Fruit fly (Drosophila melanogaster) whole organism, embryonic: ENCODE measurements around the gene P5CDh2.

Experiments used
- Asciz ChIP-seq: fragments of 200-800 bp; sonication (Bioruptor generic); optimal IDR thresholded peaks from 2 replicates; lab custom pipeline; 2017; ENCODE audit warnings: missing biosample characterization, mild to moderate bottlenecking, missing genetic modification characterization, missing genetic modification reagents
- CG10565 ChIP-seq: fragments of 200-800 bp; sonication (Bioruptor generic); optimal IDR thresholded peaks from 3 replicates; lab custom pipeline; 2016; ENCODE audit warnings: missing biosample characterization, mild to moderate bottlenecking, missing genetic modification characterization
- CG11456 ChIP-seq: fragments of 200-800 bp; sonication (Bioruptor generic); IDR thresholded peaks from 3 replicates; pipeline ENCODE4 v1.3.6; 2022; ENCODE audit warnings: missing biosample characterization, missing genetic modification characterization
- CG11504 ChIP-seq: fragments of 200-800 bp; sonication (Bioruptor generic); optimal IDR thresholded peaks from 3 replicates; lab custom pipeline; 2019; ENCODE audit warnings: missing biosample characterization, mild to moderate bottlenecking, missing genetic modification characterization, moderate library complexity
- CG13287 ChIP-seq: fragments of 200-800 bp; sonication (Bioruptor generic); IDR thresholded peaks from 2 replicates; pipeline ENCODE4 v1.3.6; 2022; ENCODE audit warnings: missing biosample characterization, missing genetic modification characterization; ENCODE audit not compliant: partially characterized antibody
- CG14014 ChIP-seq: fragments of 200-800 bp; sonication (Bioruptor generic); IDR thresholded peaks from 2 replicates; pipeline ENCODE4 v1.3.6; 2022; ENCODE audit warnings: missing biosample characterization, missing genetic modification characterization
- CG14441 ChIP-seq: fragments of 200-800 bp; sonication (Bioruptor generic); IDR thresholded peaks from 2 replicates; pipeline ENCODE4 v1.3.6; 2022; ENCODE audit warnings: missing biosample characterization, missing genetic modification characterization
- CG15073 ChIP-seq: fragments of 200-800 bp; sonication (Bioruptor generic); optimal IDR thresholded peaks from 2 replicates; lab custom pipeline; 2016; ENCODE audit warnings: missing biosample characterization, missing genetic modification characterization
- CG16863 ChIP-seq: fragments of 200-800 bp; sonication (Bioruptor generic); optimal IDR thresholded peaks from 3 replicates; lab custom pipeline; 2016; ENCODE audit warnings: missing biosample characterization, missing genetic modification characterization
- CG31441 ChIP-seq: fragments of 200-800 bp; sonication (Bioruptor generic); IDR thresholded peaks from 2 replicates; pipeline ENCODE4 v1.3.6; 2022; ENCODE audit warnings: missing biosample characterization, missing genetic modification characterization
- CG32767 ChIP-seq: fragments of 200-800 bp; sonication (Bioruptor generic); IDR thresholded peaks from 2 replicates; pipeline ENCODE4 v1.3.6; 2022; ENCODE audit warnings: missing biosample characterization, missing genetic modification characterization
- CG3847 ChIP-seq: fragments of 200-800 bp; sonication (Bioruptor generic); IDR thresholded peaks from 2 replicates; pipeline ENCODE4 v1.3.6; 2022; ENCODE audit warnings: missing biosample characterization, missing genetic modification characterization
- CG4730 ChIP-seq: fragments of 200-800 bp; sonication (Bioruptor generic); IDR thresholded peaks from 2 replicates; pipeline ENCODE4 v1.3.6; 2022; ENCODE audit warnings: missing biosample characterization, missing genetic modification characterization
- CG7556 ChIP-seq: fragments of 200-800 bp; sonication (Bioruptor generic); optimal IDR thresholded peaks from 2 replicates; lab custom pipeline; 2017; ENCODE audit warnings: missing biosample characterization, mild to moderate bottlenecking, missing genetic modification characterization
- CG8290 ChIP-seq, 3 experiments: fragments of 200-800 bp; sonication (Bioruptor generic); optimal IDR thresholded peaks; 2 replicates each; lab custom pipeline; 2016 to 2019; ENCODE audit warnings: missing biosample characterization in 3 of 3, missing genetic modification characterization in 3 of 3, mild to moderate bottlenecking in 2 of 3, moderate library complexity in 1 of 3
- CG8478 ChIP-seq: fragments of >200 bp; optimal IDR thresholded peaks from 2 replicates; lab custom pipeline; 2018
- Chrac-16 ChIP-seq: fragments of 200-800 bp; sonication (Bioruptor generic); optimal IDR thresholded peaks from 3 replicates; lab custom pipeline; 2016; ENCODE audit warnings: missing biosample characterization, missing genetic modification characterization
- CoRest ChIP-seq: fragments of 200-800 bp; sonication (Bioruptor generic); optimal IDR thresholded peaks from 3 replicates; lab custom pipeline; 2018; ENCODE audit warnings: missing biosample characterization, mild to moderate bottlenecking, missing genetic modification characterization, moderate library complexity
- Dref ChIP-seq: fragments of 200-800 bp; sonication (Bioruptor generic); IDR thresholded peaks from 2 replicates; pipeline ENCODE4 v1.3.6; 2022; ENCODE audit warnings: missing biosample characterization, missing genetic modification characterization
- Hand ChIP-seq: fragments of 200-800 bp; sonication (Bioruptor generic); optimal IDR thresholded peaks from 2 replicates; lab custom pipeline; 2017; ENCODE audit warnings: mild to moderate bottlenecking, missing biosample characterization, missing genetic modification reagents, missing genetic modification characterization
- Lim3 ChIP-seq: fragments of 200-800 bp; sonication (Bioruptor generic); IDR thresholded peaks from 2 replicates; pipeline ENCODE4 v1.3.6; 2022; ENCODE audit warnings: missing biosample characterization, missing genetic modification characterization
- Med ChIP-seq: fragments of 200-800 bp; sonication (Bioruptor generic); peaks from one replicate; lab custom pipeline; 2016; ENCODE audit warnings: missing biosample characterization, missing genetic modification characterization, mild to moderate bottlenecking, inconsistent platforms, moderate library complexity
- Oli ChIP-seq: fragments of 200-800 bp; sonication (Bioruptor generic); optimal IDR thresholded peaks from 2 replicates; lab custom pipeline; 2018; ENCODE audit warnings: missing biosample characterization, mild to moderate bottlenecking, missing genetic modification characterization, moderate library complexity
- Xbp1 ChIP-seq: fragments of 200-800 bp; sonication (Bioruptor generic); optimal IDR thresholded peaks from 3 replicates; lab custom pipeline; 2016; ENCODE audit warnings: missing biosample characterization, mild to moderate bottlenecking, missing genetic modification characterization
- ac ChIP-seq: fragments of 200-800 bp; sonication (Bioruptor generic); optimal IDR thresholded peaks from 3 replicates; lab custom pipeline; 2017; ENCODE audit warnings: missing biosample characterization, mild to moderate bottlenecking, missing genetic modification characterization
- amos ChIP-seq: fragments of 200-800 bp; sonication (Bioruptor generic); IDR thresholded peaks from 2 replicates; pipeline ENCODE4 v1.3.6; 2022; ENCODE audit warnings: missing biosample characterization, missing genetic modification characterization; ENCODE audit not compliant: partially characterized antibody
- ato ChIP-seq: fragments of 200-800 bp; sonication (Bioruptor generic); IDR thresholded peaks from 2 replicates; pipeline ENCODE4 v1.3.6; 2022; ENCODE audit warnings: missing biosample characterization, missing genetic modification characterization; ENCODE audit not compliant: partially characterized antibody
- bigmax ChIP-seq: fragments of 200-800 bp; sonication (Bioruptor generic); optimal IDR thresholded peaks from 2 replicates; lab custom pipeline; 2018; ENCODE audit warnings: missing biosample characterization, mild to moderate bottlenecking, missing genetic modification characterization
- cg ChIP-seq: fragments of 200-800 bp; sonication (Bioruptor generic); optimal IDR thresholded peaks from 3 replicates; lab custom pipeline; 2019; ENCODE audit warnings: missing biosample characterization, mild to moderate bottlenecking, missing genetic modification characterization, moderate library complexity
- chn ChIP-seq: fragments of 200-800 bp; sonication (Bioruptor generic); optimal IDR thresholded peaks from 2 replicates; lab custom pipeline; 2016; ENCODE audit warnings: missing biosample characterization, missing genetic modification characterization
- crp ChIP-seq, 2 experiments: fragments of 200-800 bp; sonication (Bioruptor generic); optimal IDR thresholded peaks; 2 replicates in 1 of 2; 3 replicates in 1 of 2; lab custom pipeline; 2017; ENCODE audit warnings: missing biosample characterization in 2 of 2, missing genetic modification characterization in 2 of 2, mild to moderate bottlenecking in 1 of 2, moderate library complexity in 1 of 2
- cwo ChIP-seq: fragments of 200-800 bp; sonication (Bioruptor generic); optimal IDR thresholded peaks from 3 replicates; lab custom pipeline; 2017; ENCODE audit warnings: missing biosample characterization, missing genetic modification characterization, mild to moderate bottlenecking, moderate library complexity, missing genetic modification reagents
- dan ChIP-seq: fragments of 200-800 bp; sonication (Bioruptor generic); IDR thresholded peaks from 2 replicates; pipeline ENCODE4 v1.3.6; 2022; ENCODE audit warnings: missing biosample characterization, missing genetic modification characterization
- en ChIP-seq: fragments of 200-800 bp; sonication (Bioruptor generic); optimal IDR thresholded peaks from 2 replicates; lab custom pipeline; 2016; ENCODE audit warnings: missing biosample characterization, missing genetic modification characterization
- gcm ChIP-seq: fragments of 200-800 bp; sonication (Bioruptor generic); optimal IDR thresholded peaks from 2 replicates; lab custom pipeline; 2019; ENCODE audit warnings: missing biosample characterization, mild to moderate bottlenecking, missing genetic modification characterization, moderate library complexity
- gro ChIP-seq: fragments of 200-800 bp; sonication (Bioruptor generic); optimal IDR thresholded peaks from 2 replicates; lab custom pipeline; 2016; ENCODE audit warnings: missing biosample characterization, missing genetic modification characterization
- gsb ChIP-seq: fragments of 200-800 bp; sonication (Bioruptor generic); IDR thresholded peaks from 2 replicates; pipeline ENCODE4 v1.3.6; 2022; ENCODE audit warnings: missing biosample characterization, missing genetic modification characterization
- h ChIP-seq: fragments of >200 bp; optimal IDR thresholded peaks from 2 replicates; lab custom pipeline; 2017
- her ChIP-seq: fragments of 200-800 bp; sonication (Bioruptor generic); optimal IDR thresholded peaks from 2 replicates; lab custom pipeline; 2016; ENCODE audit warnings: missing biosample characterization, missing genetic modification characterization
- kay ChIP-seq: fragments of 200-800 bp; sonication (Bioruptor generic); optimal IDR thresholded peaks from 2 replicates; lab custom pipeline; 2016; ENCODE audit warnings: missing biosample characterization, missing genetic modification characterization
- kni ChIP-seq: fragments of 200-800 bp; sonication (Bioruptor generic); optimal IDR thresholded peaks from 3 replicates; lab custom pipeline; 2017; ENCODE audit warnings: mild to moderate bottlenecking, missing biosample characterization, missing genetic modification reagents, missing genetic modification characterization
- knrl ChIP-seq: fragments of 200-800 bp; sonication (Bioruptor generic); IDR thresholded peaks from 3 replicates; pipeline ENCODE4 v1.3.6; 2022; ENCODE audit warnings: missing biosample characterization, missing genetic modification characterization; ENCODE audit not compliant: partially characterized antibody
- luna ChIP-seq: fragments of 200-800 bp; sonication (Bioruptor generic); optimal IDR thresholded peaks from 2 replicates; lab custom pipeline; 2016; ENCODE audit warnings: missing biosample characterization, missing genetic modification characterization
- p53 ChIP-seq: fragments of 200-800 bp; sonication (Bioruptor generic); optimal IDR thresholded peaks from 2 replicates; lab custom pipeline; 2016; ENCODE audit warnings: missing biosample characterization, missing genetic modification characterization
- phol ChIP-seq: fragments of 200-800 bp; sonication (Bioruptor generic); optimal IDR thresholded peaks from 3 replicates; lab custom pipeline; 2018; ENCODE audit warnings: missing biosample characterization, mild to moderate bottlenecking, missing genetic modification characterization, moderate library complexity
- row ChIP-seq: fragments of 200-800 bp; sonication (Bioruptor generic); IDR thresholded peaks from 3 replicates; pipeline ENCODE4 v1.3.6; 2022; ENCODE audit warnings: missing biosample characterization, missing genetic modification characterization
- sc ChIP-seq, 3 experiments: fragments of >200 bp in 2 of 3; fragments of 200-800 bp in 1 of 3; sonication (Bioruptor generic) in 1 of 3; optimal IDR thresholded peaks; 2 replicates in 2 of 3; 3 replicates in 1 of 3; lab custom pipeline; 2017; ENCODE audit warnings: mild to moderate bottlenecking in 1 of 3, missing biosample characterization in 1 of 3, missing genetic modification characterization in 1 of 3, missing genetic modification reagents in 1 of 3
- sens ChIP-seq: fragments of 200-800 bp; sonication (Bioruptor generic); peaks from one replicate; lab custom pipeline; 2016; ENCODE audit warnings: missing biosample characterization, missing genetic modification characterization
- sens-2 ChIP-seq: fragments of 200-800 bp; sonication (Bioruptor generic); IDR thresholded peaks from 2 replicates; pipeline ENCODE4 v1.3.6; 2022; ENCODE audit warnings: missing biosample characterization, missing genetic modification characterization
- sug ChIP-seq: fragments of 200-800 bp; optimal IDR thresholded peaks from 2 replicates; lab custom pipeline; 2019; ENCODE audit warnings: missing biosample characterization, mild to moderate bottlenecking, missing genetic modification characterization, moderate library complexity
- tll ChIP-seq, 2 experiments: fragments of 200-800 bp in 1 of 2; fragments of >200 bp in 1 of 2; sonication (Bioruptor generic) in 1 of 2; optimal IDR thresholded peaks; 2 replicates each; lab custom pipeline; 2017 to 2019; ENCODE audit warnings: missing biosample characterization in 2 of 2, missing genetic modification characterization in 2 of 2, mild to moderate bottlenecking in 1 of 2, moderate library complexity in 1 of 2

Gene P5CDh2

DNA sequence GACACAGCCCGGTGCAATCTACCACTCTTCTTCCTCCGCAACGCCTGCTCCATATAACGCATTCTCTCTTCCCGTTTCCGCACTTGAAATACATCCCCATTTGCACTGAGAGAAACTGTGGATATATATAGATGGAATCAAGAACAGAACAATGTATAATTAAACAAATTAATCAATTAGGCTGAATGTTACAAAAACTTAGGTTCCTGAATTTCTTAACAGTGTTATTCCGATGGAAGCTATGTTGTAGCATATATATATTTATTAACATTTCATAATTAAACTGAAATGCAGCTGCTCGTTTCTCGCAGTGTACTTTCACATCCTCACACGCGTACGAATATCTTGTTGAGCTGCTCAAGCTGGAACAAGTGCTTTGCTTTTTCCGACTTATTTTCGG, 18.2 kb upstream of the P5CDh2 start (continued):
- TF ChIP-seq knrl (no peak), CG8478 (lab: Kevin White, UChicago) (no peak), gsb (no peak), CG11456 (GFP tag; lab: Robert Waterston, UW) (no peak), sens-2 (peak; percentile 71), CG14441 (GFP tag; lab: Robert Waterston, UW) (no peak), CG8290 (GFP tag; optimal IDR thresholded peaks at IDR 0.05; lab: Kevin White, UChicago) (no peak), CG8290 (tag; optimal IDR thresholded peaks at IDR 0.05; lab: Kevin White, UChicago) (no peak), crp (GFP tag; optimal IDR thresholded peaks at IDR 0.05; lab: Kevin White, UChicago) (no peak), sc (optimal IDR thresholded peaks at IDR 0.05; lab: Kevin White, UChicago) (no peak), sc (GFP tag; optimal IDR thresholded peaks at IDR 0.05; lab: Kevin White, UChicago) (peak; percentile 37), CG7556 (GFP tag; lab: Kevin White, UChicago) (peak; percentile 30), CG14014 (GFP tag; lab: Robert Waterston, UW) (no peak), amos (GFP tag; lab: Robert Waterston, UW) (no peak), h (lab: Kevin White, UChicago) (no peak), bigmax (GFP tag; lab: Kevin White, UChicago) (no peak), luna (no peak), Xbp1 (GFP tag; lab: Kevin White, UChicago) (peak; percentile 54), en (GFP tag; lab: Kevin White, UChicago) (no peak), Lim3 (GFP tag; lab: Robert Waterston, UW) (no peak), p53 (no peak), Chrac-16 (GFP tag; lab: Kevin White, UChicago) (peak; percentile 51), row (GFP tag; lab: Robert Waterston, UW) (peak; percentile 64), CG13287 (GFP tag; lab: Robert Waterston, UW) (no peak), Med (GFP tag; lab: Kevin White, UChicago) (peak; percentile 44), cg (GFP tag; lab: Kevin White, UChicago) (no peak), CG32767 (0 out of 2 replicates have a peak, but pooled peaks have one; percentile 27), Dref (GFP tag; lab: Robert Waterston, UW) (no peak), phol (peak; percentile 63), cwo (GFP tag; lab: Kevin White, UChicago) (no peak), CG4730 (GFP tag; lab: Robert Waterston, UW) (no peak), ac (GFP tag; lab: Kevin White, UChicago) (no peak), CG3847 (GFP tag; lab: Robert Waterston, UW) (0 out of 2 replicates have a peak, but pooled peaks have one; percentile 29), kni (no peak), dan (GFP tag; lab: Robert Waterston, UW) (no peak), CG15073 (GFP tag; lab: Kevin White, UChicago) (peak; percentile 34), CoRest (tag; lab: Kevin White, UChicago) (peak; percentile 52), Asciz (peak; percentile 46), CG10565 (GFP tag; lab: Kevin White, UChicago) (no peak), gcm (peak; percentile 68), gro (GFP tag; lab: Kevin White, UChicago) (no peak), kay (GFP tag; lab: Kevin White, UChicago) (no peak), CG11504 (tag; lab: Kevin White, UChicago) (peak; percentile 54), ato (GFP tag; lab: Robert Waterston, UW) (no peak), Oli (tag; lab: Kevin White, UChicago) (peak; percentile 59), Hand (GFP tag; lab: Kevin White, UChicago) (no peak), CG31441 (peak; percentile 63), sens (GFP tag; lab: Kevin White, UChicago) (peak; percentile 91), CG16863 (no peak), her (GFP tag; lab: Kevin White, UChicago) (no peak), chn (peak; percentile 31), tll (GFP tag; optimal IDR thresholded peaks at IDR 0.05; lab: Kevin White, UChicago) (no peak), sug (no peak)
